Fruit fly (Drosophila melanogaster): Measurements from ENCODE around the gene sloth1.

- TF ChIP-seq rn (GFP tag; IDR thresholded peaks at IDR 0.05) (no peak), Pif1B (GFP tag; optimal IDR thresholded peaks at IDR 0.05) (no peak), D1 (tag; optimal IDR thresholded peaks at IDR 0.05) (no peak), CG14655 (GFP tag; optimal IDR thresholded peaks at IDR 0.05) (peak; percentile 21), CG8159 (tag; optimal IDR thresholded peaks at IDR 0.05) (peak; percentile 34), CG17806 (tag; optimal IDR thresholded peaks at IDR 0.05) (no peak), Ets98B (GFP tag; IDR thresholded peaks at IDR 0.05) (0 out of 2 replicates have a peak, but pooled peaks have one; percentile 8), EcR (GFP tag; optimal IDR thresholded peaks at IDR 0.05) (no peak), CG10348 (GFP tag; IDR thresholded peaks at IDR 0.05) (no peak), CG4496 (GFP tag; IDR thresholded peaks at IDR 0.05) (peak; percentile 59; the same call in 2 of the 3 replicates)
Measured at dm6 chrX:6993753-6994152, 17.4 kb upstream of the sloth1 start.
